Fruit fly (Drosophila melanogaster) whole organism, embryonic: ENCODE data around the gene se.

Experiments used
- Aef1 ChIP-seq: fragments of 200-800 bp; sonication (Bioruptor generic); IDR thresholded peaks from 3 replicates; pipeline ENCODE4 v1.3.6; 2022; ENCODE audit warnings: missing biosample characterization, missing genetic modification characterization
- CG10959 ChIP-seq: fragments of 200-800 bp; sonication (Bioruptor generic); IDR thresholded peaks from 2 replicates; pipeline ENCODE4 v1.3.6; 2022; ENCODE audit warnings: missing biosample characterization, missing genetic modification characterization
- CG11093 ChIP-seq: fragments of 200-800 bp; sonication (Bioruptor generic); IDR thresholded peaks from 3 replicates; pipeline ENCODE4 v1.3.6; 2022; ENCODE audit warnings: missing biosample characterization, missing genetic modification characterization
- CG12155 ChIP-seq: fragments of 200-800 bp; sonication (Bioruptor generic); optimal IDR thresholded peaks from 3 replicates; lab custom pipeline; 2016; ENCODE audit warnings: missing biosample characterization, missing genetic modification characterization
- CG18764 ChIP-seq: fragments of 200-800 bp; sonication (Bioruptor generic); optimal IDR thresholded peaks from 3 replicates; lab custom pipeline; 2016; ENCODE audit warnings: missing biosample characterization, missing genetic modification characterization
- CG2202 ChIP-seq: fragments of 200-800 bp; sonication (Bioruptor generic); optimal IDR thresholded peaks from 2 replicates; lab custom pipeline; 2018; ENCODE audit warnings: missing biosample characterization, mild to moderate bottlenecking, missing genetic modification characterization
- CG2712 ChIP-seq: fragments of 200-800 bp; optimal IDR thresholded peaks from 3 replicates; lab custom pipeline; 2019; ENCODE audit warnings: missing biosample characterization, mild to moderate bottlenecking, missing genetic modification characterization, moderate library complexity
- CG30431 ChIP-seq: fragments of 200-800 bp; sonication (Bioruptor generic); optimal IDR thresholded peaks from 2 replicates; lab custom pipeline; 2017; ENCODE audit warnings: missing biosample characterization, missing genetic modification characterization
- CG31441 ChIP-seq: fragments of 200-800 bp; sonication (Bioruptor generic); IDR thresholded peaks from 2 replicates; pipeline ENCODE4 v1.3.6; 2022; ENCODE audit warnings: missing biosample characterization, missing genetic modification characterization
- CG33213 ChIP-seq: fragments of 200-800 bp; sonication (Bioruptor generic); optimal IDR thresholded peaks from 3 replicates; lab custom pipeline; 2016; ENCODE audit warnings: missing biosample characterization, missing genetic modification characterization
- CG4424 ChIP-seq: fragments of 200-800 bp; sonication (Bioruptor generic); optimal IDR thresholded peaks from 3 replicates; lab custom pipeline; 2016; ENCODE audit warnings: missing biosample characterization, missing genetic modification characterization
- CG6272 ChIP-seq: fragments of 200-800 bp; sonication (Bioruptor generic); IDR thresholded peaks from 2 replicates; pipeline ENCODE4 v1.3.6; 2022; ENCODE audit warnings: missing biosample characterization, missing genetic modification characterization
- CG6689 ChIP-seq: fragments of 200-800 bp; sonication (Bioruptor generic); IDR thresholded peaks from 2 replicates; pipeline ENCODE4 v1.3.6; 2022; ENCODE audit warnings: missing biosample characterization, missing genetic modification characterization
- CG8924 ChIP-seq: fragments of 200-800 bp; optimal IDR thresholded peaks from 3 replicates; lab custom pipeline; 2019; ENCODE audit warnings: missing biosample characterization, mild to moderate bottlenecking, missing genetic modification characterization, moderate library complexity
- CrebB ChIP-seq: fragments of 200-800 bp; sonication (Bioruptor generic); optimal IDR thresholded peaks from 3 replicates; lab custom pipeline; 2018; ENCODE audit warnings: missing biosample characterization, mild to moderate bottlenecking, missing genetic modification characterization
- Dad ChIP-seq: fragments of 200-800 bp; sonication (Bioruptor generic); optimal IDR thresholded peaks from 3 replicates; lab custom pipeline; 2016; ENCODE audit warnings: missing biosample characterization, missing genetic modification characterization
- Dbx ChIP-seq: fragments of 200-800 bp; sonication (Bioruptor generic); IDR thresholded peaks from 3 replicates; pipeline ENCODE4 v1.3.6; 2022; ENCODE audit warnings: missing biosample characterization, missing genetic modification characterization
- Dip3 ChIP-seq: fragments of 200-800 bp; sonication (Bioruptor generic); optimal IDR thresholded peaks from 3 replicates; lab custom pipeline; 2016; ENCODE audit warnings: missing biosample characterization, missing genetic modification characterization
- E2f2 ChIP-seq: fragments of 200-800 bp; sonication (Bioruptor generic); IDR thresholded peaks from 2 replicates; pipeline ENCODE4 v1.3.6; 2022; ENCODE audit warnings: missing biosample characterization, missing genetic modification characterization
- Fer2 ChIP-seq: fragments of 200-800 bp; sonication (Bioruptor generic); optimal IDR thresholded peaks from 2 replicates; lab custom pipeline; 2018; ENCODE audit warnings: missing biosample characterization, mild to moderate bottlenecking, missing genetic modification characterization, moderate library complexity
- H15 ChIP-seq: fragments of 200-800 bp; sonication (Bioruptor generic); IDR thresholded peaks from 3 replicates; pipeline ENCODE4 v1.3.6; 2022; ENCODE audit warnings: missing biosample characterization, missing genetic modification characterization
- Hey ChIP-seq: fragments of 200-800 bp; sonication (Bioruptor generic); optimal IDR thresholded peaks from 3 replicates; lab custom pipeline; 2018; ENCODE audit warnings: missing biosample characterization, mild to moderate bottlenecking, missing genetic modification characterization
- Hr39 ChIP-seq: fragments of >200 bp; optimal IDR thresholded peaks from 2 replicates; lab custom pipeline; 2017
- Hr51 ChIP-seq, 2 experiments: fragments of 200-800 bp; sonication (Bioruptor generic); optimal IDR thresholded peaks; 2 replicates in 1 of 2; 3 replicates in 1 of 2; lab custom pipeline; 2016 to 2018; ENCODE audit warnings: missing biosample characterization in 2 of 2, missing genetic modification characterization in 2 of 2, mild to moderate bottlenecking in 1 of 2, moderate library complexity in 1 of 2
- Kr ChIP-seq: fragments of 200-800 bp; sonication (Bioruptor generic); optimal IDR thresholded peaks from 2 replicates; lab custom pipeline; 2017; ENCODE audit warnings: missing biosample characterization, mild to moderate bottlenecking, missing genetic modification characterization
- MBD-R2 ChIP-seq: fragments of 200-800 bp; sonication (Bioruptor generic); IDR thresholded peaks from 2 replicates; pipeline ENCODE4 v1.3.6; 2022; ENCODE audit warnings: missing biosample characterization, missing genetic modification characterization
- Oli ChIP-seq: fragments of 200-800 bp; sonication (Bioruptor generic); optimal IDR thresholded peaks from 2 replicates; lab custom pipeline; 2018; ENCODE audit warnings: missing biosample characterization, mild to moderate bottlenecking, missing genetic modification characterization, moderate library complexity
- Pdp1 ChIP-seq, 2 experiments: fragments of 200-800 bp; sonication (Bioruptor generic); optimal IDR thresholded peaks; 3 replicates each; lab custom pipeline; 2016; ENCODE audit warnings: missing biosample characterization in 2 of 2, missing genetic modification characterization in 2 of 2, mild to moderate bottlenecking in 1 of 2, moderate library complexity in 1 of 2
- Ravus ChIP-seq: fragments of 200-800 bp; sonication (Bioruptor generic); IDR thresholded peaks from 2 replicates; pipeline ENCODE4 v1.3.6; 2022; ENCODE audit warnings: missing biosample characterization, missing genetic modification characterization
- Rx ChIP-seq: fragments of 200-800 bp; sonication (Bioruptor generic); IDR thresholded peaks from 2 replicates; pipeline ENCODE4 v1.3.6; 2022; ENCODE audit warnings: missing biosample characterization, missing genetic modification characterization
- ac ChIP-seq: fragments of 200-800 bp; sonication (Bioruptor generic); optimal IDR thresholded peaks from 3 replicates; lab custom pipeline; 2017; ENCODE audit warnings: missing biosample characterization, mild to moderate bottlenecking, missing genetic modification characterization
- bab2 ChIP-seq: fragments of 200-800 bp; sonication (Bioruptor generic); optimal IDR thresholded peaks from 2 replicates; lab custom pipeline; 2016; ENCODE audit warnings: missing biosample characterization, missing genetic modification characterization
- crol ChIP-seq: fragments of 200-800 bp; sonication (Bioruptor generic); IDR thresholded peaks from 2 replicates; pipeline ENCODE4 v1.3.6; 2022; ENCODE audit warnings: missing biosample characterization, missing genetic modification characterization
- crp ChIP-seq, 2 experiments: fragments of 200-800 bp; sonication (Bioruptor generic); optimal IDR thresholded peaks; 2 replicates in 1 of 2; 3 replicates in 1 of 2; lab custom pipeline; 2017; ENCODE audit warnings: missing biosample characterization in 2 of 2, missing genetic modification characterization in 2 of 2, mild to moderate bottlenecking in 1 of 2, moderate library complexity in 1 of 2
- en ChIP-seq: fragments of 200-800 bp; sonication (Bioruptor generic); optimal IDR thresholded peaks from 2 replicates; lab custom pipeline; 2016; ENCODE audit warnings: missing biosample characterization, missing genetic modification characterization
- fd3F ChIP-seq: fragments of 200-800 bp; sonication (Bioruptor generic); optimal IDR thresholded peaks from 2 replicates; lab custom pipeline; 2018; ENCODE audit warnings: missing biosample characterization, mild to moderate bottlenecking, missing genetic modification characterization, moderate library complexity
- fd96Cb ChIP-seq: fragments of 200-800 bp; sonication (Bioruptor generic); optimal IDR thresholded peaks from 2 replicates; lab custom pipeline; 2018; ENCODE audit warnings: missing biosample characterization, mild to moderate bottlenecking, missing genetic modification characterization, moderate library complexity
- gem ChIP-seq: fragments of 200-800 bp; sonication (Bioruptor generic); optimal IDR thresholded peaks from 2 replicates; lab custom pipeline; 2019; ENCODE audit warnings: missing biosample characterization, mild to moderate bottlenecking, missing genetic modification characterization, moderate library complexity
- grn ChIP-seq: fragments of 200-800 bp; sonication (Bioruptor generic); optimal IDR thresholded peaks from 3 replicates; lab custom pipeline; 2017; ENCODE audit warnings: missing biosample characterization, missing genetic modification characterization
- hkb ChIP-seq, 2 experiments: fragments of 200-800 bp in 1 of 2; fragments of >200 bp in 1 of 2; sonication (Bioruptor generic) in 1 of 2; IDR thresholded peaks in 1 of 2; optimal IDR thresholded peaks in 1 of 2; 2 replicates each; pipeline versions ENCODE4 v1.3.6 to Lab custom; 2017 to 2022; ENCODE audit warnings: missing biosample characterization in 1 of 2, missing genetic modification characterization in 1 of 2
- jigr1 ChIP-seq: fragments of 200-800 bp; sonication (Bioruptor generic); IDR thresholded peaks from 3 replicates; pipeline ENCODE4 v1.3.6; 2022; ENCODE audit warnings: missing biosample characterization, missing genetic modification characterization
- kay ChIP-seq: fragments of 200-800 bp; sonication (Bioruptor generic); optimal IDR thresholded peaks from 2 replicates; lab custom pipeline; 2016; ENCODE audit warnings: missing biosample characterization, missing genetic modification characterization
- klu ChIP-seq: fragments of 200-800 bp; sonication (Bioruptor generic); IDR thresholded peaks from 2 replicates; pipeline ENCODE4 v1.3.6; 2022; ENCODE audit warnings: missing biosample characterization, missing genetic modification characterization
- mam ChIP-seq: fragments of 200-800 bp; sonication (Bioruptor generic); optimal IDR thresholded peaks from 3 replicates; lab custom pipeline; 2016; ENCODE audit warnings: missing biosample characterization, missing genetic modification characterization
- org-1 ChIP-seq: fragments of 200-800 bp; sonication (Bioruptor generic); optimal IDR thresholded peaks from 2 replicates; lab custom pipeline; 2017; ENCODE audit warnings: missing biosample characterization, missing genetic modification characterization
- phol ChIP-seq: fragments of 200-800 bp; sonication (Bioruptor generic); optimal IDR thresholded peaks from 3 replicates; lab custom pipeline; 2018; ENCODE audit warnings: missing biosample characterization, mild to moderate bottlenecking, missing genetic modification characterization, moderate library complexity
- psq ChIP-seq: fragments of 200-800 bp; sonication (Bioruptor generic); optimal IDR thresholded peaks from 2 replicates; lab custom pipeline; 2017; ENCODE audit warnings: missing biosample characterization, missing genetic modification characterization
- slou ChIP-seq: fragments of 200-800 bp; sonication (Bioruptor generic); optimal IDR thresholded peaks from 3 replicates; lab custom pipeline; 2016; ENCODE audit warnings: missing biosample characterization, missing genetic modification characterization
- trh ChIP-seq: fragments of 200-800 bp; sonication (Bioruptor generic); optimal IDR thresholded peaks from 2 replicates; lab custom pipeline; 2016; ENCODE audit warnings: missing biosample characterization, missing genetic modification characterization
- unpg ChIP-seq: fragments of 200-800 bp; sonication (Bioruptor generic); optimal IDR thresholded peaks from 3 replicates; lab custom pipeline; 2018; ENCODE audit warnings: missing biosample characterization, mild to moderate bottlenecking, missing genetic modification characterization, moderate library complexity
- vnd ChIP-seq: fragments of 200-800 bp; sonication (Bioruptor generic); IDR thresholded peaks from 3 replicates; pipeline ENCODE4 v1.3.6; 2022; ENCODE audit warnings: missing biosample characterization, missing genetic modification characterization; ENCODE audit not compliant: partially characterized antibody
- zen ChIP-seq: fragments of 200-800 bp; sonication (Bioruptor generic); optimal IDR thresholded peaks from 3 replicates; lab custom pipeline; 2018; ENCODE audit warnings: missing biosample characterization, mild to moderate bottlenecking, missing genetic modification characterization, moderate library complexity

se gene

dm6 chr3L:8543866-8544265 lies 23.5 kb downstream of the se start:
- TF ChIP-seq psq (GFP tag; lab: Kevin White, UChicago) = no peak
- peak; percentile 36 for TF ChIP-seq CG4424 (GFP tag; lab: Kevin White, UChicago)
- TF ChIP-seq phol (tag; lab: Kevin White, UChicago) = peak; percentile 42
- no peak for TF ChIP-seq grn (GFP tag; lab: Kevin White, UChicago)
- TF ChIP-seq hkb (optimal IDR thresholded peaks at IDR 0.05; lab: Kevin White, UChicago) = no peak
- TF ChIP-seq hkb (GFP tag; IDR thresholded peaks at IDR 0.05; lab: Robert Waterston, UW) = no peak; the same call in 1 of the 2 replicates
- peak; percentile 53 for TF ChIP-seq gem (tag; lab: Kevin White, UChicago)
- TF ChIP-seq Kr (GFP tag; lab: Kevin White, UChicago) = no peak
- TF ChIP-seq CG10959 (GFP tag; lab: Robert Waterston, UW) = no peak
- no peak for TF ChIP-seq CG11093 (GFP tag; lab: Robert Waterston, UW)
- peak; percentile 19 for TF ChIP-seq CG2202
- TF ChIP-seq MBD-R2 (GFP tag; lab: Robert Waterston, UW) = no peak
- no peak for TF ChIP-seq CG6272 (GFP tag; lab: Robert Waterston, UW)
- no peak for TF ChIP-seq Hey (tag; lab: Kevin White, UChicago)
- peak in 1 of 2 experiments; percentile 32 for TF ChIP-seq Hr51 (GFP tag; optimal IDR thresholded peaks at IDR 0.05; lab: Kevin White, UChicago)
- TF ChIP-seq CG12155 (GFP tag; lab: Kevin White, UChicago) = no peak
- peak; percentile 27 for TF ChIP-seq fd96Cb (tag; lab: Kevin White, UChicago)
- TF ChIP-seq org-1 = no peak
- TF ChIP-seq jigr1 (GFP tag; lab: Robert Waterston, UW) = no peak
- no peak for TF ChIP-seq vnd
- no peak for TF ChIP-seq Rx
- TF ChIP-seq CG33213 (GFP tag; lab: Kevin White, UChicago) = no peak
- TF ChIP-seq fd3F (GFP tag; lab: Kevin White, UChicago) = no peak
- no peak for TF ChIP-seq crol
- no peak for TF ChIP-seq Hr39 (lab: Kevin White, UChicago)
- TF ChIP-seq slou (GFP tag; lab: Kevin White, UChicago) = no peak
- no peak for TF ChIP-seq en (GFP tag; lab: Kevin White, UChicago)
- TF ChIP-seq CG18764 (GFP tag; lab: Kevin White, UChicago) = no peak
- TF ChIP-seq Oli (tag; lab: Kevin White, UChicago) = peak; percentile 13
- no peak for TF ChIP-seq H15
- peak in 1 of 2 experiments; percentile 2 for TF ChIP-seq Pdp1 (GFP tag; optimal IDR thresholded peaks at IDR 0.05; lab: Kevin White, UChicago)
- TF ChIP-seq Dbx (GFP tag; lab: Robert Waterston, UW) = no peak
- no peak for TF ChIP-seq ac (GFP tag; lab: Kevin White, UChicago)
- TF ChIP-seq CG8924 = peak; percentile 0
- no peak for TF ChIP-seq trh (GFP tag; lab: Kevin White, UChicago)
- TF ChIP-seq zen (tag; lab: Kevin White, UChicago) = no peak
- no peak for TF ChIP-seq Dip3
- peak; percentile 46 for TF ChIP-seq unpg (GFP tag; lab: Kevin White, UChicago)
- TF ChIP-seq CG6689 (GFP tag; lab: Robert Waterston, UW) = no peak
- TF ChIP-seq E2f2 (GFP tag; lab: Robert Waterston, UW) = no peak
- TF ChIP-seq Aef1 (GFP tag; lab: Robert Waterston, UW) = no peak
- TF ChIP-seq Dad (GFP tag; lab: Kevin White, UChicago) = no peak
- TF ChIP-seq kay (GFP tag; lab: Kevin White, UChicago) = no peak
- TF ChIP-seq CG30431 (GFP tag; lab: Kevin White, UChicago) = no peak
- TF ChIP-seq CG31441 (GFP tag; lab: Robert Waterston, UW) = peak; percentile 42; the same call in 1 of the 2 replicates
- no peak for TF ChIP-seq bab2 (GFP tag; lab: Kevin White, UChicago)
- no peak for TF ChIP-seq crp (GFP tag; optimal IDR thresholded peaks at IDR 0.05; lab: Kevin White, UChicago)
- no peak for TF ChIP-seq klu (GFP tag; lab: Robert Waterston, UW)
- TF ChIP-seq Ravus = no peak
- TF ChIP-seq CG2712 = peak; percentile 44
- TF ChIP-seq CrebB (tag; lab: Kevin White, UChicago) = no peak
- no peak for TF ChIP-seq mam (GFP tag; lab: Kevin White, UChicago)
- no peak for TF ChIP-seq Fer2 (tag; lab: Kevin White, UChicago)
